Fruit fly (Drosophila melanogaster) whole organism, pupa: ENCODE results near the gene CG10467.

Source experiments
- CG12605 ChIP-seq: fragments of 200-800 bp; sonication (Bioruptor generic); IDR thresholded peaks from 2 replicates; pipeline ENCODE4 v1.3.6; 2022; ENCODE audit warnings: missing biosample characterization, missing genetic modification characterization
- CG13204 ChIP-seq: fragments of 200-800 bp; sonication (Bioruptor generic); optimal IDR thresholded peaks from 2 replicates; lab custom pipeline; 2018; ENCODE audit warnings: missing biosample characterization, mild to moderate bottlenecking, missing genetic modification characterization, moderate library complexity
- CG15710 ChIP-seq: fragments of 200-800 bp; sonication (Bioruptor generic); optimal IDR thresholded peaks from 2 replicates; lab custom pipeline; 2018; ENCODE audit warnings: missing biosample characterization, mild to moderate bottlenecking, missing genetic modification characterization, moderate library complexity
- CG17806 ChIP-seq: fragments of 200-800 bp; sonication (Bioruptor generic); optimal IDR thresholded peaks from 2 replicates; lab custom pipeline; 2018; ENCODE audit warnings: missing biosample characterization, mild to moderate bottlenecking, missing genetic modification characterization, moderate library complexity
- CG34367 ChIP-seq: fragments of 200-800 bp; sonication (Bioruptor generic); optimal IDR thresholded peaks from 2 replicates; lab custom pipeline; 2018; ENCODE audit warnings: missing biosample characterization, mild to moderate bottlenecking, missing genetic modification characterization
- CG4496 ChIP-seq: fragments of 200-800 bp; sonication (Bioruptor generic); IDR thresholded peaks from 3 replicates; pipeline ENCODE4 v1.3.6; 2022; ENCODE audit warnings: missing biosample characterization, missing genetic modification characterization
- CG8301 ChIP-seq: fragments of 200-800 bp; sonication (Bioruptor generic); optimal IDR thresholded peaks from 2 replicates; lab custom pipeline; 2018; ENCODE audit warnings: missing biosample characterization, mild to moderate bottlenecking, missing genetic modification characterization
- EcR ChIP-seq: fragments of 200-800 bp; sonication (Bioruptor generic); optimal IDR thresholded peaks from 3 replicates; lab custom pipeline; 2019; ENCODE audit warnings: missing biosample characterization, missing genetic modification characterization, mild to moderate bottlenecking, moderate library complexity, missing genetic modification reagents
- Snoo ChIP-seq: fragments of 200-800 bp; sonication (Bioruptor generic); optimal IDR thresholded peaks from 3 replicates; lab custom pipeline; 2017; ENCODE audit warnings: missing biosample characterization, mild to moderate bottlenecking, missing genetic modification characterization, inconsistent platforms
- gl ChIP-seq: fragments of 200-800 bp; sonication (Bioruptor generic); optimal IDR thresholded peaks from 2 replicates; lab custom pipeline; 2018; ENCODE audit warnings: missing biosample characterization, mild to moderate bottlenecking, missing genetic modification characterization
- rn ChIP-seq: fragments of 200-800 bp; sonication (Bioruptor generic); IDR thresholded peaks from 2 replicates; pipeline ENCODE4 v1.3.6; 2022; ENCODE audit warnings: missing biosample characterization, missing genetic modification characterization

dm6 chr3L:6116881-6117280, 22.3 kb upstream of the CG10467 start:
- no peak for TF ChIP-seq CG13204 (GFP tag; lab: Kevin White, UChicago)
- no peak for TF ChIP-seq CG12605
- TF ChIP-seq CG4496 (GFP tag; lab: Robert Waterston, UW): no peak
- TF ChIP-seq CG15710 (tag; lab: Kevin White, UChicago): no peak
- TF ChIP-seq CG8301: no peak
- no peak for TF ChIP-seq gl (tag; lab: Kevin White, UChicago)
- no peak for TF ChIP-seq rn (GFP tag; lab: Robert Waterston, UW)
- no peak for TF ChIP-seq Snoo (tag; lab: Kevin White, UChicago)
- TF ChIP-seq EcR (GFP tag; lab: Kevin White, UChicago): no peak
- TF ChIP-seq CG34367: no peak
- TF ChIP-seq CG17806 (tag; lab: Kevin White, UChicago): no peak
